Worm (Caenorhabditis elegans) whole organism, late embryonic: ENCODE measurements around the gene R11H6.5.

Source experiments
- C38D4.7 ChIP-seq: fragments of 200-800 bp; sonication (Bioruptor generic); optimal IDR thresholded peaks from 2 replicates; lab custom pipeline; 2018; ENCODE audit warnings: mild to moderate bottlenecking, missing genetic modification characterization, moderate library complexity, missing compliant biosample characterization
- K02D7.2 ChIP-seq: sonication (generic microtip); optimal IDR thresholded peaks from 2 replicates; lab custom pipeline; 2017; ENCODE audit warnings: mild to moderate bottlenecking, missing genetic modification characterization, missing compliant biosample characterization
- ama-1 ChIP-seq: fragments of 150-350 bp; optimal IDR thresholded peaks from 2 replicates; lab custom pipeline; 2014
- elt-2 ChIP-seq: sonication (generic microtip); optimal IDR thresholded peaks from 2 replicates; lab custom pipeline; 2016; ENCODE audit warnings: missing genetic modification reagents, missing genetic modification characterization, missing compliant biosample characterization
- lin-11 ChIP-seq: fragments of 200-800 bp; sonication (Bioruptor generic); optimal IDR thresholded peaks from 2 replicates; lab custom pipeline; 2018; ENCODE audit warnings: mild to moderate bottlenecking, missing genetic modification characterization, missing compliant biosample characterization
- nhr-11 ChIP-seq: fragments of 150-350 bp; optimal IDR thresholded peaks from 2 replicates; lab custom pipeline; 2014; ENCODE audit warnings: missing biosample characterization, missing genetic modification characterization

- no peak for TF ChIP-seq lin-11
- TF ChIP-seq K02D7.2 (tag; lab: Kevin White, UChicago), result no peak
- no peak for TF ChIP-seq ama-1 (lab: Kevin White, UChicago)
- no peak for TF ChIP-seq elt-2 (tag; lab: Kevin White, UChicago)
- TF ChIP-seq nhr-11 (tag; lab: Kevin White, UChicago), result no peak
- no peak for TF ChIP-seq C38D4.7 (GFP tag; lab: Kevin White, UChicago)
Observed at ce11 chrV:14612168-14612567, at the start of gene R11H6.5, which contains the start of gene ccnk-1.
